Fruit fly (Drosophila melanogaster): ENCODE results near the gene Aplip1.
A peak's percentile ranks its signal among the peaks of the same experiment; 100 is the strongest.

The Aplip1 gene

dm6 chr3L:1188936-1189659 is 7.0 kb upstream of the Aplip1 start, which contains the start of gene CG13912 (continued):
- TF ChIP-seq CG13624 (GFP tag; optimal IDR thresholded peaks at IDR 0.05) (peak; percentile 4), sens-2 (GFP tag; IDR thresholded peaks at IDR 0.05) (no peak), CG6254 (GFP tag; optimal IDR thresholded peaks at IDR 0.05) (peak; percentile 41), CG12769 (tag; optimal IDR thresholded peaks at IDR 0.05) (peak; percentile 9), exex (tag; optimal IDR thresholded peaks at IDR 0.05) (peak; percentile 96), CG13287 (GFP tag; IDR thresholded peaks at IDR 0.05; ENCODE audit: partially characterized antibody) (peak; percentile 23; the same call in 1 of the 2 replicates), CG32772 (GFP tag; IDR thresholded peaks at IDR 0.05) (no peak), CG33213 (GFP tag; optimal IDR thresholded peaks at IDR 0.05) (peak; percentile 33), Lhr (GFP tag; optimal IDR thresholded peaks at IDR 0.05) (peak; percentile 66), CG12942 (GFP tag; optimal IDR thresholded peaks at IDR 0.05) (no peak), Dll (GFP tag; IDR thresholded peaks at IDR 0.05; ENCODE audit: partially characterized antibody) (no peak), bigmax (GFP tag; optimal IDR thresholded peaks at IDR 0.05) (no peak), danr (GFP tag; IDR thresholded peaks at IDR 0.05) (no peak), Hsf (GFP tag; optimal IDR thresholded peaks at IDR 0.05) (no peak), CG6683 (GFP tag; optimal IDR thresholded peaks at IDR 0.05) (no peak), Dek (tag; optimal IDR thresholded peaks at IDR 0.05) (peak; percentile 48), Sox102F (GFP tag; optimal IDR thresholded peaks at IDR 0.05) (no peak), bowl (GFP tag; IDR thresholded peaks at IDR 0.05) (0 out of 2 replicates have a peak, but pooled peaks have one; percentile 12), cwo (GFP tag; optimal IDR thresholded peaks at IDR 0.05) (peak; percentile 60), Meics (GFP tag; optimal IDR thresholded peaks at IDR 0.05) (peak; percentile 99), Tbp (GFP tag; optimal IDR thresholded peaks at IDR 0.05) (no peak), CG16779 (GFP tag; IDR thresholded peaks at IDR 0.05) (no peak), Ets65A (GFP tag) (no peak), Gsc (GFP tag; IDR thresholded peaks at IDR 0.05) (no peak), CG17612 (GFP tag; IDR thresholded peaks at IDR 0.05) (no peak), pita (GFP tag; optimal IDR thresholded peaks at IDR 0.05) (peak; percentile 76), gfzf (GFP tag; optimal IDR thresholded peaks at IDR 0.05) (peak; percentile 1), CG7987 (GFP tag; optimal IDR thresholded peaks at IDR 0.05) (peak; percentile 92), seq (GFP tag; IDR thresholded peaks at IDR 0.05) (no peak), CG4404 (GFP tag; IDR thresholded peaks at IDR 0.05) (no peak), hkb (optimal IDR thresholded peaks at IDR 0.05) (peak; percentile 17), hkb (GFP tag; IDR thresholded peaks at IDR 0.05) (no peak), CG11093 (GFP tag; IDR thresholded peaks at IDR 0.05) (no peak), CG42726 (GFP tag; IDR thresholded peaks at IDR 0.05; ENCODE audit: partially characterized antibody) (peak; percentile 76), Max (GFP tag; optimal IDR thresholded peaks at IDR 0.05) (no peak), Aef1 (GFP tag; IDR thresholded peaks at IDR 0.05) (no peak), D19B (GFP tag; optimal IDR thresholded peaks at IDR 0.05) (no peak), BtbVII (GFP tag; optimal IDR thresholded peaks at IDR 0.05) (peak; percentile 77), Dp (GFP tag; optimal IDR thresholded peaks at IDR 0.05) (peak; percentile 19), Eip74EF (GFP tag; optimal IDR thresholded peaks at IDR 0.05) (peak in 1 of 2 experiments; percentile 39), HHEX (GFP tag; optimal IDR thresholded peaks at IDR 0.05) (peak; percentile 18), fru (optimal IDR thresholded peaks at IDR 0.05) (no peak), CG16813 (GFP tag; IDR thresholded peaks at IDR 0.05; ENCODE audit: partially characterized antibody) (peak; percentile 6; the same call in 1 of the 3 replicates), lab (GFP tag; optimal IDR thresholded peaks at IDR 0.05) (peak; percentile 35), Blimp-1 (GFP tag; optimal IDR thresholded peaks at IDR 0.05) (no peak), chn (GFP tag; optimal IDR thresholded peaks at IDR 0.05) (no peak), CG12219 (GFP tag; optimal IDR thresholded peaks at IDR 0.05) (peak; percentile 35), CG6791 (GFP tag; IDR thresholded peaks at IDR 0.05; ENCODE audit: partially characterized antibody) (peak; percentile 45; the same call in 1 of the 3 replicates), psq (GFP tag; optimal IDR thresholded peaks at IDR 0.05) (no peak)

Data from whole organism, embryonic.